Worm (Caenorhabditis elegans): ENCODE measurements around the gene asb-1.

DNA sequence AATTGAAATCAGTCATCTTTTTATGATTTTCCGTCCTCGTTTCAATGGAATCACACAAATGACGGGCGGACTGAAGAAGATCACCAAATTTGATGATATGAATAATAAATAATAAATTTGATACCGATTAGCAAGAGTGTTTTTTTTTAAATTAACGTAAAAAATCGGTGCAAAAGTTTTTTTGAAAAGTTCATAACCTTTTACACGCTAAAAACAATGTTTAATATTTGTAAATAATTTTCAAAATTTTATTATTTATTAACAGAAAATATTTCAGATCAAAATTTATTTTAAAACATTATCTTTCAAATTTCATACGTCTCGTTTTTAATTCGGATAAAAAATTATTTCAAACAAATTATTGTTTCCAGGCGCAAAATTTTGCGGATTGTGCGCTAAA lies 50.7 kb downstream of the asb-1 start, which contains the start of gene M88.3:
- no peak for TF ChIP-seq T23F11.4 (GFP tag; optimal IDR thresholded peaks at IDR 0.05)
- no peak for TF ChIP-seq pax-1 (tag; optimal IDR thresholded peaks at IDR 0.05)
- no peak for TF ChIP-seq ceh-48 (tag; optimal IDR thresholded peaks at IDR 0.05)
- no peak for TF ChIP-seq tbx-2 (tag; optimal IDR thresholded peaks at IDR 0.05)
- no peak for TF ChIP-seq ceh-45 (GFP tag; IDR thresholded peaks at IDR 0.05)
- no peak for TF ChIP-seq ama-1 (optimal IDR thresholded peaks at IDR 0.05)
- TF ChIP-seq sdc-2 (tag; optimal IDR thresholded peaks at IDR 0.05), result no peak
- no peak for TF ChIP-seq gmeb-2 (tag; optimal IDR thresholded peaks at IDR 0.05)
- TF ChIP-seq dve-1 (tag; optimal IDR thresholded peaks at IDR 0.05), result no peak

Measured in whole organism, late embryonic.